Worm (Caenorhabditis elegans) whole organism, mixed stage, embryonic: ENCODE data around the gene F36G9.13.
"Not testable (repeated sequence)": the region's sequence is repeated elsewhere in the genome, so short reads cannot be mapped to it uniquely, and the experiment has no call there.

Source experiments
- M03D4.4 ChIP-seq: sonication (generic microtip); optimal IDR thresholded peaks from 2 replicates; lab custom pipeline; 2017; ENCODE audit warnings: mild to moderate bottlenecking, missing genetic modification characterization, missing compliant biosample characterization
- ceh-39 ChIP-seq: fragments of 150-350 bp; optimal IDR thresholded peaks from 2 replicates; lab custom pipeline; 2014; ENCODE audit warnings: missing biosample characterization, missing genetic modification characterization
- ceh-43 ChIP-seq: fragments of 200-800 bp; sonication (Bioruptor generic); optimal IDR thresholded peaks from 2 replicates; lab custom pipeline; 2018; ENCODE audit warnings: mild to moderate bottlenecking, missing genetic modification characterization, moderate library complexity, missing compliant biosample characterization
- ceh-83 ChIP-seq: fragments of 200-800 bp; sonication (Bioruptor generic); optimal IDR thresholded peaks from 2 replicates; lab custom pipeline; 2018; ENCODE audit warnings: mild to moderate bottlenecking, missing genetic modification characterization, missing compliant biosample characterization
- ces-1 ChIP-seq: fragments of 150-350 bp; optimal IDR thresholded peaks from 2 replicates; lab custom pipeline; 2014; ENCODE audit warnings: missing biosample characterization, missing genetic modification reagents, missing genetic modification characterization
- drap-1 ChIP-seq: fragments of 200-800 bp; sonication (Bioruptor generic); optimal IDR thresholded peaks from 3 replicates; lab custom pipeline; 2018; ENCODE audit warnings: mild to moderate bottlenecking, missing genetic modification characterization, missing compliant biosample characterization
- elt-1 ChIP-seq: sonication (generic microtip); optimal IDR thresholded peaks from 2 replicates; lab custom pipeline; 2017; ENCODE audit warnings: missing genetic modification characterization, mild to moderate bottlenecking, missing compliant biosample characterization, antibody characterized with exemption, moderate library complexity, borderline replicate concordance; ENCODE audit not compliant: insufficient read depth
- elt-3 ChIP-seq: fragments of 150-350 bp; optimal IDR thresholded peaks from 2 replicates; lab custom pipeline; 2014; ENCODE audit warnings: missing biosample characterization, missing genetic modification characterization
- flh-1 ChIP-seq: fragments of 200-800 bp; sonication (Bioruptor generic); optimal IDR thresholded peaks from 2 replicates; lab custom pipeline; 2018; ENCODE audit warnings: mild to moderate bottlenecking, missing genetic modification characterization, moderate library complexity, missing compliant biosample characterization
- ham-2 ChIP-seq: fragments of 200-800 bp; sonication (Bioruptor generic); optimal IDR thresholded peaks from 2 replicates; lab custom pipeline; 2018; ENCODE audit warnings: mild to moderate bottlenecking, missing genetic modification characterization, missing compliant biosample characterization
- hlh-1 ChIP-seq: fragments of 150-350 bp; optimal IDR thresholded peaks from 2 replicates; lab custom pipeline; 2014; ENCODE audit warnings: missing biosample characterization, missing genetic modification reagents, missing genetic modification characterization
- lin-32 ChIP-seq: fragments of 200-800 bp; sonication (Bioruptor generic); optimal IDR thresholded peaks from 2 replicates; lab custom pipeline; 2018; ENCODE audit warnings: mild to moderate bottlenecking, missing genetic modification characterization, missing compliant biosample characterization
- mab-5 ChIP-seq: fragments of 150-350 bp; optimal IDR thresholded peaks from 2 replicates; lab custom pipeline; 2014; ENCODE audit warnings: missing biosample characterization, missing genetic modification characterization
- mls-2 ChIP-seq: sonication (generic microtip); optimal IDR thresholded peaks from 2 replicates; lab custom pipeline; 2016; ENCODE audit warnings: mild to moderate bottlenecking, missing genetic modification characterization, moderate library complexity, missing compliant biosample characterization
- nhr-12 ChIP-seq: fragments of 150-350 bp; optimal IDR thresholded peaks from 2 replicates; lab custom pipeline; 2014; ENCODE audit warnings: missing biosample characterization, missing genetic modification characterization
- nhr-2 ChIP-seq: fragments of 150-350 bp; optimal IDR thresholded peaks from 2 replicates; lab custom pipeline; 2014; ENCODE audit warnings: missing biosample characterization, missing genetic modification characterization
- nhr-237 ChIP-seq: fragments of 150-350 bp; optimal IDR thresholded peaks from 2 replicates; lab custom pipeline; 2014; ENCODE audit warnings: missing biosample characterization, missing genetic modification characterization
- nhr-28 ChIP-seq: fragments of 150-350 bp; optimal IDR thresholded peaks from 2 replicates; lab custom pipeline; 2014; ENCODE audit warnings: missing biosample characterization, missing genetic modification characterization
- nhr-76 ChIP-seq: sonication (generic microtip); optimal IDR thresholded peaks from 2 replicates; lab custom pipeline; 2017; ENCODE audit warnings: missing biosample characterization, missing genetic modification characterization
- pha-4 ChIP-seq: fragments of 150-350 bp; optimal IDR thresholded peaks from 2 replicates; lab custom pipeline; 2018; ENCODE audit warnings: missing biosample characterization, missing genetic modification reagents, missing genetic modification characterization
- sem-2 ChIP-seq: fragments of 200-800 bp; sonication (Bioruptor generic); optimal IDR thresholded peaks from 2 replicates; lab custom pipeline; 2018; ENCODE audit warnings: mild to moderate bottlenecking, missing genetic modification characterization, missing compliant biosample characterization
- sptf-1 ChIP-seq: sonication (generic microtip); optimal IDR thresholded peaks from 2 replicates; lab custom pipeline; 2017; ENCODE audit warnings: mild to moderate bottlenecking, missing genetic modification characterization, moderate library complexity, missing compliant biosample characterization
- tbx-8 ChIP-seq: fragments of 200-800 bp; sonication (Bioruptor generic); optimal IDR thresholded peaks from 2 replicates; lab custom pipeline; 2018; ENCODE audit warnings: mild to moderate bottlenecking, missing genetic modification characterization, moderate library complexity, missing compliant biosample characterization
- unc-120 ChIP-seq: sonication (generic microtip); optimal IDR thresholded peaks from 2 replicates; lab custom pipeline; 2017; ENCODE audit warnings: missing genetic modification characterization, missing compliant biosample characterization; ENCODE audit not compliant: poor library complexity, severe bottlenecking
- unc-39 ChIP-seq: fragments of 150-350 bp; optimal IDR thresholded peaks from 2 replicates; lab custom pipeline; 2014; ENCODE audit warnings: missing biosample characterization, missing genetic modification characterization
- unc-62 ChIP-seq: fragments of 150-350 bp; optimal IDR thresholded peaks from 2 replicates; lab custom pipeline; 2014; ENCODE audit warnings: missing biosample characterization, missing genetic modification reagents, missing genetic modification characterization
- ztf-11 ChIP-seq: fragments of 150-350 bp; optimal IDR thresholded peaks from 2 replicates; lab custom pipeline; 2014; ENCODE audit warnings: missing biosample characterization, missing genetic modification characterization

Gene F36G9.13

ce11 chrV:15991850-15992249, 8.8 kb downstream of the F36G9.13 start, which contains the start of gene C06C6.7:
TSS of gene C06C6.7 (plus strand) at chrV:15992150.
- not testable (repeated sequence) for TF ChIP-seq M03D4.4; ces-1; hlh-1 (tag; lab: Kevin White, UChicago)

- TF ChIP-seq lin-32 (GFP tag; lab: Kevin White, UChicago) (no peak), nhr-76 (tag; lab: Kevin White, UChicago) (no peak), ceh-39 (tag; lab: Kevin White, UChicago) (no peak), elt-1 (no peak), unc-62 (GFP tag; lab: Kevin White, UChicago) (no peak), hlh-1 (tag; lab: Kevin White, UChicago) (no peak), ceh-43 (GFP tag; lab: Kevin White, UChicago) (no peak), M03D4.4 (no peak), elt-3 (tag; lab: Kevin White, UChicago) (no peak)
- TF ChIP-seq, all 35 proteins: peak for 0
Measured at ce11 chrV:15996655-15997186, 13.6 kb downstream of the F36G9.13 start, which contains the start of the genes C06C6.9 and C06C6.8. TSS of gene C06C6.9 (minus strand) at chrV:15996755. TSS of gene C06C6.8 (plus strand) at chrV:15997136.

- no peak for TF ChIP-seq nhr-12 (tag; lab: Kevin White, UChicago)
- no peak for TF ChIP-seq elt-1
- no peak for TF ChIP-seq mab-5
- TF ChIP-seq nhr-28, result no peak
- TF ChIP-seq pha-4 (tag; lab: Kevin White, UChicago), result peak; percentile 36
- TF ChIP-seq, all 35 proteins: peak for 1
Measured at ce11 chrV:16000433-16000832, 17.3 kb downstream of the F36G9.13 start, which contains the start of gene nhr-50. TSS of gene nhr-50 (minus strand) at chrV:16000631.

ce11 chrV:16002288-16002687, 19.2 kb downstream of the F36G9.13 start, which contains the start of gene nhr-63:
TSS of gene nhr-63 (plus strand) at chrV:16002588.
- TF ChIP-seq elt-3 (tag; lab: Kevin White, UChicago) (no peak), unc-62 (GFP tag; lab: Kevin White, UChicago) (no peak), unc-39 (tag; lab: Kevin White, UChicago) (no peak), M03D4.4 (no peak), nhr-28 (no peak), elt-1 (no peak), mls-2 (tag; lab: Kevin White, UChicago) (no peak), sem-2 (GFP tag; lab: Kevin White, UChicago) (no peak), ham-2 (no peak), ztf-11 (tag; lab: Kevin White, UChicago) (no peak), ceh-83 (no peak), nhr-237 (tag; lab: Kevin White, UChicago) (no peak), flh-1 (GFP tag; lab: Kevin White, UChicago) (no peak), unc-120 (no peak), mab-5 (no peak)

ce11 chrV:16007505-16007904, 24.4 kb downstream of the F36G9.13 start, which contains the start of gene str-231:
TSS of gene str-231 (minus strand) at chrV:16007605.
- TF ChIP-seq nhr-12 (tag; lab: Kevin White, UChicago) (no peak), flh-1 (GFP tag; lab: Kevin White, UChicago) (no peak), unc-120 (no peak)

- TF ChIP-seq drap-1 (GFP tag; lab: Kevin White, UChicago), result no peak
- no peak for TF ChIP-seq ceh-83
- no peak for TF ChIP-seq ces-1
- TF ChIP-seq nhr-2 (tag; lab: Kevin White, UChicago), result no peak
- no peak for TF ChIP-seq tbx-8 (GFP tag; lab: Kevin White, UChicago)
- no peak for TF ChIP-seq ztf-11 (tag; lab: Kevin White, UChicago)
- no peak for TF ChIP-seq sptf-1 (tag; lab: Kevin White, UChicago)
- no peak for TF ChIP-seq unc-62 (GFP tag; lab: Kevin White, UChicago)
- no peak for TF ChIP-seq nhr-12 (tag; lab: Kevin White, UChicago)
Measured at ce11 chrV:16009564-16009963, 26.5 kb downstream of the F36G9.13 start, which contains the start of gene str-233. TSS of gene str-233 (minus strand) at chrV:16009664.

- TF ChIP-seq elt-1 (no peak), nhr-2 (tag; lab: Kevin White, UChicago) (no peak), ceh-43 (GFP tag; lab: Kevin White, UChicago) (no peak), ztf-11 (tag; lab: Kevin White, UChicago) (no peak), M03D4.4 (no peak), elt-3 (tag; lab: Kevin White, UChicago) (no peak), unc-39 (tag; lab: Kevin White, UChicago) (no peak)
- TF ChIP-seq, all 35 proteins: peak for 0
Measured at ce11 chrV:16015652-16016051, 32.6 kb downstream of the F36G9.13 start, which contains the start of gene str-232. TSS of gene str-232 (minus strand) at chrV:16015752.
